Worm (Caenorhabditis elegans) whole organism, L4/young adult: ENCODE measurements around the gene irld-23.

Experiments used
- W03F9.2 ChIP-seq: fragments of 150-350 bp; optimal IDR thresholded peaks from 2 replicates; lab custom pipeline; 2014; ENCODE audit warnings: missing biosample characterization, missing genetic modification characterization
- dao-5 ChIP-seq: sonication (generic microtip); optimal IDR thresholded peaks from 2 replicates; lab custom pipeline; 2016; ENCODE audit warnings: missing genotype, missing genetic modification characterization, moderate library complexity, missing compliant biosample characterization
- him-1 ChIP-seq: sonication (generic microtip); optimal IDR thresholded peaks from 2 replicates; lab custom pipeline; 2016; ENCODE audit warnings: missing genotype, missing genetic modification reagents, missing genetic modification characterization, missing compliant biosample characterization

DNA sequence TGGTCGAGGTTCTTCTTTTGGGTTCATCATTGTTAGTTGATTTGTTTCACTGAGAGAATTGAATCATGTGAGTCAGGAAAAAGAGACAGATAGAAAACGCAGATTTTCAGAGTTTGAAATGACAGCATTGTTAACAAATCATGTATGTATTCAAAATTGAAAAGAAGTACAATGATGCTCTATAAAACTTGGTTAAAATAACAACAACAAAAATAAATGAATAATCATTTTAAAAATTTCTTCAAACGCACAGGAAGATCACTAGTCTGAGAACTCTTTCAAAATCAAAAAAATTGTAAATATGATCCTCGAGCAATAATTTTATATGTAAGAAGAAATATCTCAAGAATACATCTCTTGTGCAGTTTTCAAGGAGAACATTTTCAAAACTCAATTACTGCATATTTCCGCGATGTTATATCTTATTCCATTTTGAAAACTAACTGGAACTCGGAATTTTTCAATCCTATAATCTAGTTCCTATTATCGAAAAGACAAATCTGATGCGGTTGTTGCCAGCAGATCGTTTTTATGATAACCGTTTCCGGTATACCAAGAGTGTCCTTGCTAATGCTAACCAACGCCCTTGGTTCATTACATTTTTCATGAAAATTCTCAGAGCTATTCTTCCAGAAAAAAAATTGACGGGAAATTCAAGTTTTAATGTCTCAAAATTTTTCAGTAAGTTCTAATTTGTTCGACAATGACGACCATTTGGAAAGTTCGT is 16.2 kb upstream of the irld-23 start, which contains the start of gene lido-1:
- TF ChIP-seq him-1 (no peak), dao-5 (no peak), W03F9.2 (tag; lab: Kevin White, UChicago) (no peak)
